Fruit fly (Drosophila melanogaster): ENCODE measurements around the gene CG32409.

The CG32409 gene

DNA sequence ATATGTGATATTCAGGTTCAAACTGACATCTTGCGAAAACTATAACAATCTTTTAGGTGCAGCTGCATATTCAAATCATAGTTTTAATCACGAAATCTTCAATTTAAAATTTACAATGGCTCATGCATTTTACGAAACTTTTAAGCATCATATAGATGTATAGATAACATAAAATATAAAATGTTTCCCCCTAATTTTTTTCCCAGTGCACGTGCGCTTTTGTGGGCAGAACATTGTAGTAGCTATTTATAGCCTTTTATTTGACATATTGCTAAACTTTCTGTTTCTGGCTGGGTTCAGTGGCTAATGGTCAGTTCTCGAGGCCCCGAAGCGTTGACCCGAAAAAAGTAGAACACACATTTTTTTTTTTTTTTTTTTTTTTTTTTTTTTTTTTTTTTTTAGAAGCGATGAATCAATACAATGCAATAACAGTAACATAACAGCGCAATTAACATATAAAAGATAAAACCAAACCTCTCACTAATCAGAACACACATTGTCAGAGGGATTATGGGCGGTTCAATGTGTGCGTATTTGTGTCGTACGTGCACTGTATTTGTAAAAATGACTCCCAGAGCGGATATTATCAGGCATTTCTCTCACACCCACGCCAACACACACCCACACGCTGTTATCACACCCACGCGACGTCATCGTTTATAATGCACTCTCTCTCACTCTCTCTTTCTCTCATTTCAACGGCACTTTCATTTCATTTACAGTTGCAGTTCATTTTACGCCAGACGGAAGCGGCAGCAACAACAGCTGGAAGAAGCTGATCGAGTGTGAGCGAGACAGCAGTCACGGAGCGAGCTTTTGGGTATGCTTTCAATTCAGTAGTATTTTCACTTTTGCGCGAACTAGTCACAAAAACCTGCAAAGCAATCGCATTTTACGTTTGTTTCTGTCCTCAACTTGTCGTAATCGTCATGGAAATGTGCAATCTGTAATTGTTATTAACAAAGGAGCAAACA lies 27.0 kb downstream of the CG32409 start (continued):
- TF ChIP-seq fu2 (GFP tag; optimal IDR thresholded peaks at IDR 0.05) (peak; percentile 1), CG32767 (GFP tag; IDR thresholded peaks at IDR 0.05) (no peak; the same call in 1 of the 2 replicates), CG17186 (GFP tag; optimal IDR thresholded peaks at IDR 0.05) (no peak), nau (GFP tag; optimal IDR thresholded peaks at IDR 0.05) (no peak), Dfd (GFP tag; optimal IDR thresholded peaks at IDR 0.05) (no peak), CG3163 (GFP tag; optimal IDR thresholded peaks at IDR 0.05) (no peak), tin (GFP tag; optimal IDR thresholded peaks at IDR 0.05) (no peak), CG6175 (GFP tag; IDR thresholded peaks at IDR 0.05) (no peak), sima (GFP tag; optimal IDR thresholded peaks at IDR 0.05) (no peak), pb (GFP tag; optimal IDR thresholded peaks at IDR 0.05) (no peak), Dad (GFP tag; optimal IDR thresholded peaks at IDR 0.05) (no peak), oc (tag; optimal IDR thresholded peaks at IDR 0.05) (no peak), Ets65A (GFP tag) (no peak), CG5180 (GFP tag; optimal IDR thresholded peaks at IDR 0.05) (no peak), pho (GFP tag; optimal IDR thresholded peaks at IDR 0.05) (no peak), lab (GFP tag; optimal IDR thresholded peaks at IDR 0.05) (peak; percentile 5), Taf1 (GFP tag; IDR thresholded peaks at IDR 0.05) (no peak), CG32532 (GFP tag; IDR thresholded peaks at IDR 0.05) (no peak), CG11093 (GFP tag; IDR thresholded peaks at IDR 0.05) (no peak), Hr51 (GFP tag; optimal IDR thresholded peaks at IDR 0.05) (peak in 1 of 2 experiments; percentile 76), yki (optimal IDR thresholded peaks at IDR 0.05) (no peak), CG2199 (GFP tag; IDR thresholded peaks at IDR 0.05) (no peak), Nf-YA (GFP tag; IDR thresholded peaks at IDR 0.05) (no peak), h (optimal IDR thresholded peaks at IDR 0.05) (no peak), ind (GFP tag; optimal IDR thresholded peaks at IDR 0.05) (peak; percentile 14), corto (GFP tag; optimal IDR thresholded peaks at IDR 0.05) (no peak), tll (GFP tag; optimal IDR thresholded peaks at IDR 0.05) (no peak), otp (GFP tag; IDR thresholded peaks at IDR 0.05) (no peak; the same call in 2 of the 3 replicates), CG32772 (GFP tag; IDR thresholded peaks at IDR 0.05) (no peak), CG18764 (GFP tag; optimal IDR thresholded peaks at IDR 0.05) (no peak), Blimp-1 (GFP tag; optimal IDR thresholded peaks at IDR 0.05) (peak; percentile 98), zfh1 (GFP tag; IDR thresholded peaks at IDR 0.05) (no peak), Awh (GFP tag; IDR thresholded peaks at IDR 0.05) (no peak), CG10321 (GFP tag; IDR thresholded peaks at IDR 0.05) (no peak), CG34224 (GFP tag; IDR thresholded peaks at IDR 0.05; ENCODE audit: partially characterized antibody) (no peak), cg (GFP tag; optimal IDR thresholded peaks at IDR 0.05) (peak; percentile 71), D19B (GFP tag; optimal IDR thresholded peaks at IDR 0.05) (peak; percentile 28), scrt (GFP tag; optimal IDR thresholded peaks at IDR 0.05) (no peak), CG12236 (GFP tag; optimal IDR thresholded peaks at IDR 0.05) (peak; percentile 5), jumu (GFP tag; optimal IDR thresholded peaks at IDR 0.05) (no peak), Spps (tag; optimal IDR thresholded peaks at IDR 0.05) (peak; percentile 25), CG34422 (GFP tag; IDR thresholded peaks at IDR 0.05) (0 out of 3 replicates have a peak, but pooled peaks have one; percentile 13), Nf-YC (tag; optimal IDR thresholded peaks at IDR 0.05) (peak; percentile 26), CG15073 (GFP tag; optimal IDR thresholded peaks at IDR 0.05) (no peak), CG15601 (tag; optimal IDR thresholded peaks at IDR 0.05) (peak; percentile 38), CG6689 (GFP tag; IDR thresholded peaks at IDR 0.05) (0 out of 2 replicates have a peak, but pooled peaks have one; percentile 10), Bteb2 (GFP tag; optimal IDR thresholded peaks at IDR 0.05) (peak; percentile 31), CG4360 (GFP tag; IDR thresholded peaks at IDR 0.05) (peak; percentile 65), Elba2 (GFP tag; optimal IDR thresholded peaks at IDR 0.05) (no peak), CG13287 (GFP tag; IDR thresholded peaks at IDR 0.05; ENCODE audit: partially characterized antibody) (no peak)
